Worm (Caenorhabditis elegans) whole organism, mixed stage, embryonic: ENCODE data around the gene C04F5.2.

Source experiments
- M03D4.4 ChIP-seq: sonication (generic microtip); optimal IDR thresholded peaks from 2 replicates; lab custom pipeline; 2017; ENCODE audit warnings: mild to moderate bottlenecking, missing genetic modification characterization, missing compliant biosample characterization
- bed-3 ChIP-seq: fragments of 200-800 bp; sonication (Bioruptor generic); optimal IDR thresholded peaks from 3 replicates; lab custom pipeline; 2018; ENCODE audit warnings: mild to moderate bottlenecking, missing genetic modification characterization, moderate library complexity, missing compliant biosample characterization
- ceh-39 ChIP-seq: fragments of 150-350 bp; optimal IDR thresholded peaks from 2 replicates; lab custom pipeline; 2014; ENCODE audit warnings: missing biosample characterization, missing genetic modification characterization
- ceh-43 ChIP-seq: fragments of 200-800 bp; sonication (Bioruptor generic); optimal IDR thresholded peaks from 2 replicates; lab custom pipeline; 2018; ENCODE audit warnings: mild to moderate bottlenecking, missing genetic modification characterization, moderate library complexity, missing compliant biosample characterization
- ceh-83 ChIP-seq: fragments of 200-800 bp; sonication (Bioruptor generic); optimal IDR thresholded peaks from 2 replicates; lab custom pipeline; 2018; ENCODE audit warnings: mild to moderate bottlenecking, missing genetic modification characterization, missing compliant biosample characterization
- ces-1 ChIP-seq: fragments of 150-350 bp; optimal IDR thresholded peaks from 2 replicates; lab custom pipeline; 2014; ENCODE audit warnings: missing biosample characterization, missing genetic modification reagents, missing genetic modification characterization
- drap-1 ChIP-seq: fragments of 200-800 bp; sonication (Bioruptor generic); optimal IDR thresholded peaks from 3 replicates; lab custom pipeline; 2018; ENCODE audit warnings: mild to moderate bottlenecking, missing genetic modification characterization, missing compliant biosample characterization
- elt-1 ChIP-seq: sonication (generic microtip); optimal IDR thresholded peaks from 2 replicates; lab custom pipeline; 2017; ENCODE audit warnings: missing genetic modification characterization, mild to moderate bottlenecking, missing compliant biosample characterization, antibody characterized with exemption, moderate library complexity, borderline replicate concordance; ENCODE audit not compliant: insufficient read depth
- elt-3 ChIP-seq: fragments of 150-350 bp; optimal IDR thresholded peaks from 2 replicates; lab custom pipeline; 2014; ENCODE audit warnings: missing biosample characterization, missing genetic modification characterization
- flh-1 ChIP-seq: fragments of 200-800 bp; sonication (Bioruptor generic); optimal IDR thresholded peaks from 2 replicates; lab custom pipeline; 2018; ENCODE audit warnings: mild to moderate bottlenecking, missing genetic modification characterization, moderate library complexity, missing compliant biosample characterization
- ham-2 ChIP-seq: fragments of 200-800 bp; sonication (Bioruptor generic); optimal IDR thresholded peaks from 2 replicates; lab custom pipeline; 2018; ENCODE audit warnings: mild to moderate bottlenecking, missing genetic modification characterization, missing compliant biosample characterization
- hlh-1 ChIP-seq: fragments of 150-350 bp; optimal IDR thresholded peaks from 2 replicates; lab custom pipeline; 2014; ENCODE audit warnings: missing biosample characterization, missing genetic modification reagents, missing genetic modification characterization
- lin-13 ChIP-seq: fragments of 150-350 bp; optimal IDR thresholded peaks from 2 replicates; lab custom pipeline; 2014; ENCODE audit warnings: missing biosample characterization, missing genetic modification characterization
- mab-5 ChIP-seq: fragments of 150-350 bp; optimal IDR thresholded peaks from 2 replicates; lab custom pipeline; 2014; ENCODE audit warnings: missing biosample characterization, missing genetic modification characterization
- mep-1 ChIP-seq: fragments of 150-350 bp; optimal IDR thresholded peaks from 2 replicates; lab custom pipeline; 2017; ENCODE audit warnings: missing biosample characterization, missing genetic modification reagents, missing genetic modification characterization, inconsistent platforms
- mls-2 ChIP-seq: sonication (generic microtip); optimal IDR thresholded peaks from 2 replicates; lab custom pipeline; 2016; ENCODE audit warnings: mild to moderate bottlenecking, missing genetic modification characterization, moderate library complexity, missing compliant biosample characterization
- nhr-2 ChIP-seq: fragments of 150-350 bp; optimal IDR thresholded peaks from 2 replicates; lab custom pipeline; 2014; ENCODE audit warnings: missing biosample characterization, missing genetic modification characterization
- nhr-237 ChIP-seq: fragments of 150-350 bp; optimal IDR thresholded peaks from 2 replicates; lab custom pipeline; 2014; ENCODE audit warnings: missing biosample characterization, missing genetic modification characterization
- nhr-28 ChIP-seq: fragments of 150-350 bp; optimal IDR thresholded peaks from 2 replicates; lab custom pipeline; 2014; ENCODE audit warnings: missing biosample characterization, missing genetic modification characterization
- nhr-76 ChIP-seq: sonication (generic microtip); optimal IDR thresholded peaks from 2 replicates; lab custom pipeline; 2017; ENCODE audit warnings: missing biosample characterization, missing genetic modification characterization
- pha-4 ChIP-seq: fragments of 150-350 bp; optimal IDR thresholded peaks from 2 replicates; lab custom pipeline; 2018; ENCODE audit warnings: missing biosample characterization, missing genetic modification reagents, missing genetic modification characterization
- sem-2 ChIP-seq: fragments of 200-800 bp; sonication (Bioruptor generic); optimal IDR thresholded peaks from 2 replicates; lab custom pipeline; 2018; ENCODE audit warnings: mild to moderate bottlenecking, missing genetic modification characterization, missing compliant biosample characterization
- snpc-4 ChIP-seq: fragments of 150-350 bp; optimal IDR thresholded peaks from 2 replicates; lab custom pipeline; 2014; ENCODE audit warnings: missing biosample characterization, missing genetic modification characterization
- sptf-1 ChIP-seq: sonication (generic microtip); optimal IDR thresholded peaks from 2 replicates; lab custom pipeline; 2017; ENCODE audit warnings: mild to moderate bottlenecking, missing genetic modification characterization, moderate library complexity, missing compliant biosample characterization
- tbx-8 ChIP-seq: fragments of 200-800 bp; sonication (Bioruptor generic); optimal IDR thresholded peaks from 2 replicates; lab custom pipeline; 2018; ENCODE audit warnings: mild to moderate bottlenecking, missing genetic modification characterization, moderate library complexity, missing compliant biosample characterization
- unc-120 ChIP-seq: sonication (generic microtip); optimal IDR thresholded peaks from 2 replicates; lab custom pipeline; 2017; ENCODE audit warnings: missing genetic modification characterization, missing compliant biosample characterization; ENCODE audit not compliant: poor library complexity, severe bottlenecking
- unc-39 ChIP-seq: fragments of 150-350 bp; optimal IDR thresholded peaks from 2 replicates; lab custom pipeline; 2014; ENCODE audit warnings: missing biosample characterization, missing genetic modification characterization
- unc-62 ChIP-seq: fragments of 150-350 bp; optimal IDR thresholded peaks from 2 replicates; lab custom pipeline; 2014; ENCODE audit warnings: missing biosample characterization, missing genetic modification reagents, missing genetic modification characterization
- zip-8 ChIP-seq: fragments of 150-350 bp; optimal IDR thresholded peaks from 2 replicates; lab custom pipeline; 2014; ENCODE audit warnings: missing biosample characterization, missing genetic modification characterization
- ztf-11 ChIP-seq: fragments of 150-350 bp; optimal IDR thresholded peaks from 2 replicates; lab custom pipeline; 2014; ENCODE audit warnings: missing biosample characterization, missing genetic modification characterization

C04F5.2 gene

DNA sequence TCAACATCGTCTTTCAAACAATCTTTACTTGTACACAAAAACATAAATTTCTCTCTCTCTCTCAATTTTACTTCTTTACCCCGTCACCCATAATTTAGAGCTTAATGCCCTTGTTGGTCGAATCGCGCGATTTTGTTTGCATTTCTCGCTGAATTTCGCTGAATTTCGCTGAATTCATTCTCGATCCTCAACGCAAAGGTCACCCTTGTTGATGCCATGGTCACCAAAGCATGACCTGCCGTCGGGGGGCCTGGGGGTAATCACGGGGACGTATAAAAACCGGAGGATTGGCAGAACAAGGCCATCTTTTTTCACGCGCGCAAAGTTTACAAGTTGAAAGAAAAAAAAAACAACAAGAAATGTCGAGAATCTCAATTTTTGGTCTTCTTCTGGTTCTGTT is 33.1 kb upstream of the C04F5.2 start, which contains the start of gene F14F9.8:
Gene F14F9.8, plus strand, starts transcription at position 301 of the 400 bp plus-strand sequence.
- TF ChIP-seq nhr-2 (tag; lab: Kevin White, UChicago): no peak
- no peak for TF ChIP-seq ces-1 (GFP tag; lab: Kevin White, UChicago)
- no peak for TF ChIP-seq snpc-4 (tag; lab: Kevin White, UChicago)
- no peak for TF ChIP-seq unc-39 (tag; lab: Kevin White, UChicago)
- TF ChIP-seq ztf-11 (tag; lab: Kevin White, UChicago): no peak
- TF ChIP-seq unc-62 (GFP tag; lab: Kevin White, UChicago): no peak
- no peak for TF ChIP-seq mab-5 (tag; lab: Kevin White, UChicago)
- no peak for TF ChIP-seq M03D4.4 (tag; lab: Kevin White, UChicago)
- no peak for TF ChIP-seq unc-120 (tag; lab: Kevin White, UChicago)

DNA sequence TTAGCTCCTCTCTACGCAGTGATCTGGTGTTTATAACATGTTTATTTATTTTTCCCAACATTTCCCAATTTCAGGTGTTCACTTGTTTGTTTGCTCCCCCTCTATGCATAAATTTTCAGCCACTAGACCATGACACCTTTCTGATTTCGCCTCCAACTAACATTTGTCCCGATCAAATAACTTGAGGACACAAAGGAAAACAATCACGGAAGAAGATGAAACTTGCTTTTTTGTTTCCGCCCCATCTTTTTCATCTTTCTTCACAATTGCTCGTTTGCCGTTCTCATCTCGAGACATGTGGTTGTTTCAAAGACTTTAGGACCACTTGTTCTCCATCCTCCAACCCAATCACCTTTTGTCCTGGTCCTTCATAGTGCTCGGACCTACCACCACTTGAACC is 29.9 kb upstream of the C04F5.2 start, which contains the start of gene F14F9.5:
Gene F14F9.5, plus strand, starts transcription at position 301 of the 400 bp plus-strand sequence.
- no peak for TF ChIP-seq drap-1
- TF ChIP-seq hlh-1 (tag; lab: Kevin White, UChicago): no peak
- no peak for TF ChIP-seq ham-2 (GFP tag; lab: Kevin White, UChicago)
- no peak for TF ChIP-seq unc-62 (GFP tag; lab: Kevin White, UChicago)
- no peak for TF ChIP-seq nhr-237 (tag; lab: Kevin White, UChicago)
- no peak for TF ChIP-seq ztf-11 (tag; lab: Kevin White, UChicago)
- TF ChIP-seq pha-4: no peak
- no peak for TF ChIP-seq mab-5 (tag; lab: Kevin White, UChicago)
- TF ChIP-seq elt-1 (tag; lab: Kevin White, UChicago): no peak
- TF ChIP-seq unc-120 (tag; lab: Kevin White, UChicago): no peak
- no peak for TF ChIP-seq nhr-76 (tag; lab: Kevin White, UChicago)
- no peak for TF ChIP-seq ceh-39 (tag; lab: Kevin White, UChicago)
- TF ChIP-seq ceh-83: no peak
- TF ChIP-seq flh-1: no peak
- TF ChIP-seq bed-3 (GFP tag; lab: Kevin White, UChicago): no peak
- TF ChIP-seq nhr-28 (tag; lab: Kevin White, UChicago): no peak

ce11 chrV:5119679-5120078 is 22.7 kb upstream of the C04F5.2 start, which contains the start of gene sid-1:
Gene sid-1 (plus strand): TSS chrV:5119970.
- TF ChIP-seq drap-1 (no peak), ztf-11 (tag; lab: Kevin White, UChicago) (no peak), nhr-76 (tag; lab: Kevin White, UChicago) (no peak), pha-4 (no peak), unc-62 (GFP tag; lab: Kevin White, UChicago) (no peak), unc-120 (tag; lab: Kevin White, UChicago) (no peak), unc-39 (tag; lab: Kevin White, UChicago) (no peak), nhr-237 (tag; lab: Kevin White, UChicago) (no peak), elt-1 (tag; lab: Kevin White, UChicago) (no peak), zip-8 (tag; lab: Kevin White, UChicago) (no peak), sptf-1 (tag; lab: Kevin White, UChicago) (no peak), ceh-83 (no peak), lin-13 (tag; lab: Kevin White, UChicago) (no peak)

DNA sequence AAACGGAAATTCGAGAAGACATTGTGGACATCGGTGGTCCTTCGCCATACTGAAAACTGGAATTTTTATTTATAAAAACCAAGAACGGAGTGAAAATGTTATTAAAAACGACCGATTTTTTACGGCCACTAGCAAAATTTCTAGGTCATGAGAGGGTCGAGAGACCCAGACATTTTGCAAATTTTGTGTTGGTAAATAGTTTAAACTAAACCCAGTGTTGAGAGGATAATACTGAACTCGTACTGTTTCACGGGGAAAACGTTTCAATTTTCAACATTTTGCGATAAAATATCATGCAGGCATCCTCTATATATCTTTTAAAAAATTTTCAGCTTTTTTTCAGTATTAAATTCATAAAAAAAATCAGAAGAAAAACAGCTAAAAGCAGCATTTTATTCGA is 22.2 kb upstream of the C04F5.2 start, which contains the start of gene C04F5.9:
Gene C04F5.9, minus strand, starts transcription at position 101 of the 400 bp plus-strand sequence.
- TF ChIP-seq ceh-43 (GFP tag; lab: Kevin White, UChicago) (no peak), lin-13 (tag; lab: Kevin White, UChicago) (no peak), mep-1 (tag; lab: Kevin White, UChicago) (no peak), nhr-237 (tag; lab: Kevin White, UChicago) (no peak), mls-2 (tag; lab: Kevin White, UChicago) (no peak), unc-120 (tag; lab: Kevin White, UChicago) (no peak), nhr-28 (tag; lab: Kevin White, UChicago) (no peak), sem-2 (no peak), ceh-39 (tag; lab: Kevin White, UChicago) (no peak), ces-1 (GFP tag; lab: Kevin White, UChicago) (no peak), tbx-8 (no peak), sptf-1 (tag; lab: Kevin White, UChicago) (no peak), ztf-11 (tag; lab: Kevin White, UChicago) (no peak), snpc-4 (tag; lab: Kevin White, UChicago) (no peak), mab-5 (tag; lab: Kevin White, UChicago) (no peak), ceh-83 (no peak), unc-39 (tag; lab: Kevin White, UChicago) (no peak), elt-3 (tag; lab: Kevin White, UChicago) (no peak), drap-1 (no peak), flh-1 (no peak)
